Worm (Caenorhabditis elegans): Measurements from ENCODE around the gene C16D9.3.

Gene C16D9.3

DNA sequence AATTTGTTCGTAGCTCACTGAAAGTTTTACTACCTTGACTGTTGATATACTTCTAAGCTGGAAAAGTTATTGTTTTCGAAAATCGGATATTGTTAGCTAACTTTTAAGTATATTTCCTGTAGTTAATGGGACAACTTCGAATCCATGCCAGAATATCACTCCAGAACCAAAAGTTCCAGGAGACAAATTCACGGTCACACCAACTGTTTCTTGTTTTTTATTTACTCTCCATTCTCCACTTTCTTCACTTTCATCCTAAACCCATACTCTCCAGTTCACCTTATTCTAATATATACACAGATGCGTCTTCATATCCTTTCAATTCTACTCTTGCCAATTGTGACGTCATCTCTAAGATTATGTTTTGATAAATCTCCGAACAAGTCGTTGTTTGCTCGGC, 19.2 kb upstream of the C16D9.3 start, which contains the start of gene C16D9.1:
Gene C16D9.1 (plus strand): TSS at position 301 of the 400 bp plus-strand sequence.
- TF ChIP-seq ceh-14 (tag; optimal IDR thresholded peaks at IDR 0.05) (no peak), ets-4 (tag; optimal IDR thresholded peaks at IDR 0.05) (no peak), sdc-2 (tag; optimal IDR thresholded peaks at IDR 0.05) (no peak), fkh-6 (tag; optimal IDR thresholded peaks at IDR 0.05) (no peak), ttx-3 (tag; optimal IDR thresholded peaks at IDR 0.05) (no peak), syd-9 (tag; optimal IDR thresholded peaks at IDR 0.05) (no peak), ceh-2 (tag; optimal IDR thresholded peaks at IDR 0.05) (no peak), pha-4 (tag; optimal IDR thresholded peaks at IDR 0.05) (no peak)

- peak; percentile 30 for TF ChIP-seq unc-42 (tag; optimal IDR thresholded peaks at IDR 0.05)
- no peak for TF ChIP-seq sdc-2 (tag; optimal IDR thresholded peaks at IDR 0.05)
Observed at ce11 chrV:8254973-8255372, 15.1 kb upstream of the C16D9.3 start.

ce11 chrV:8253946-8254345, 14.1 kb upstream of the C16D9.3 start:
- TF ChIP-seq ceh-2 (tag; optimal IDR thresholded peaks at IDR 0.05) (no peak), unc-42 (tag; optimal IDR thresholded peaks at IDR 0.05) (peak; percentile 97), unc-55 (GFP tag; optimal IDR thresholded peaks at IDR 0.05) (no peak)

ce11 chrV:8252532-8252931, 12.7 kb upstream of the C16D9.3 start:
- TF ChIP-seq unc-55 (GFP tag; optimal IDR thresholded peaks at IDR 0.05) (peak; percentile 43), C08G9.2 (tag; optimal IDR thresholded peaks at IDR 0.05) (no peak), tbx-7 (tag; optimal IDR thresholded peaks at IDR 0.05) (no peak)

ce11 chrV:8251075-8251474, 11.2 kb upstream of the C16D9.3 start:
- no peak for TF ChIP-seq zip-5 (tag; optimal IDR thresholded peaks at IDR 0.05)

- TF ChIP-seq dve-1 (tag; optimal IDR thresholded peaks at IDR 0.05) (no peak), lin-11 (tag; optimal IDR thresholded peaks at IDR 0.05) (no peak), fkh-10 (GFP tag; optimal IDR thresholded peaks at IDR 0.05) (no peak), ref-2 (tag; optimal IDR thresholded peaks at IDR 0.05) (no peak), ceh-31 (tag; optimal IDR thresholded peaks at IDR 0.05) (no peak), ceh-34 (tag; optimal IDR thresholded peaks at IDR 0.05) (no peak), gmeb-2 (tag; optimal IDR thresholded peaks at IDR 0.05) (no peak), hlh-6 (tag; optimal IDR thresholded peaks at IDR 0.05) (no peak), pha-4 (tag; optimal IDR thresholded peaks at IDR 0.05) (no peak), K09A11.1 (tag; optimal IDR thresholded peaks at IDR 0.05; ENCODE audit: insufficient read depth) (no peak), sox-4 (tag; optimal IDR thresholded peaks at IDR 0.05) (no peak)
Observed at ce11 chrV:8250208-8250607, 10.4 kb upstream of the C16D9.3 start, which contains the start of gene C16D9.6. Gene C16D9.6 (minus strand): TSS chrV:8250308.

ce11 chrV:8247311-8248105, 7.7 kb upstream of the C16D9.3 start:
- TF ChIP-seq K02D7.2 (tag; optimal IDR thresholded peaks at IDR 0.05) = no peak
- TF ChIP-seq ceh-6 (GFP tag; optimal IDR thresholded peaks at IDR 0.05) = no peak
- TF ChIP-seq ceh-18 (tag; optimal IDR thresholded peaks at IDR 0.05) = no peak
- TF ChIP-seq K09A11.1 (tag; optimal IDR thresholded peaks at IDR 0.05; ENCODE audit: insufficient read depth) = no peak
- no peak for TF ChIP-seq nfya-1 (tag; optimal IDR thresholded peaks at IDR 0.05)
- no peak for TF ChIP-seq unc-42 (tag; optimal IDR thresholded peaks at IDR 0.05)
- TF ChIP-seq odd-2 (tag; optimal IDR thresholded peaks at IDR 0.05) = no peak
- no peak for TF ChIP-seq ceh-34 (tag; optimal IDR thresholded peaks at IDR 0.05)
- TF ChIP-seq madf-2 (tag; optimal IDR thresholded peaks at IDR 0.05) = no peak
- peak; percentile 2 for TF ChIP-seq fkh-6 (tag; optimal IDR thresholded peaks at IDR 0.05)
- no peak for TF ChIP-seq ceh-14 (tag; optimal IDR thresholded peaks at IDR 0.05)
- peak; percentile 32 for TF ChIP-seq elt-2 (tag; optimal IDR thresholded peaks at IDR 0.05)
- no peak for TF ChIP-seq lim-6 (tag; optimal IDR thresholded peaks at IDR 0.05)
- TF ChIP-seq lin-11 (tag; optimal IDR thresholded peaks at IDR 0.05) = no peak
- no peak for TF ChIP-seq F13H6.1 (tag; optimal IDR thresholded peaks at IDR 0.05)
- TF ChIP-seq ceh-24 (tag; optimal IDR thresholded peaks at IDR 0.05) = no peak
- TF ChIP-seq ets-4 (tag; optimal IDR thresholded peaks at IDR 0.05) = no peak
- no peak for TF ChIP-seq hlh-6 (tag; optimal IDR thresholded peaks at IDR 0.05)
- TF ChIP-seq T23F11.4 (GFP tag; optimal IDR thresholded peaks at IDR 0.05) = no peak
- TF ChIP-seq ceh-2 (tag; optimal IDR thresholded peaks at IDR 0.05) = no peak
- TF ChIP-seq ttx-3 (tag; optimal IDR thresholded peaks at IDR 0.05) = no peak
- no peak for TF ChIP-seq ceh-48 (tag; optimal IDR thresholded peaks at IDR 0.05)
- peak; percentile 74 for TF ChIP-seq ama-1 (optimal IDR thresholded peaks at IDR 0.05)
- no peak for TF ChIP-seq hlh-30 (tag; optimal IDR thresholded peaks at IDR 0.05; ENCODE audit: insufficient read depth)
- no peak for TF ChIP-seq ceh-31 (tag; optimal IDR thresholded peaks at IDR 0.05)

Data from whole organism, late embryonic.